Fruit fly (Drosophila melanogaster): Measurements from ENCODE around the gene CG14937.

The CG14937 gene

dm6 chr2L:11813665-11814087, 19.8 kb upstream of the CG14937 start, which contains the start of gene CycY (continued):
- TF ChIP-seq twi (tag; optimal IDR thresholded peaks at IDR 0.05) (no peak), al (GFP tag; IDR thresholded peaks at IDR 0.05) (no peak), Sox100B (GFP tag; optimal IDR thresholded peaks at IDR 0.05) (no peak), Ptx1 (GFP tag; IDR thresholded peaks at IDR 0.05) (no peak), btn (GFP tag; optimal IDR thresholded peaks at IDR 0.05) (no peak), usp (GFP tag; optimal IDR thresholded peaks at IDR 0.05) (no peak), E2f2 (GFP tag; IDR thresholded peaks at IDR 0.05) (peak; percentile 94), Ets65A (GFP tag) (no peak), CG6854 (GFP tag; optimal IDR thresholded peaks at IDR 0.05) (no peak), CG18262 (tag; optimal IDR thresholded peaks at IDR 0.05) (peak; percentile 36), ind (GFP tag; optimal IDR thresholded peaks at IDR 0.05) (no peak), psq (GFP tag; optimal IDR thresholded peaks at IDR 0.05) (no peak), CG10959 (GFP tag; IDR thresholded peaks at IDR 0.05) (no peak), org-1 (GFP tag; optimal IDR thresholded peaks at IDR 0.05) (no peak), tap (tag; optimal IDR thresholded peaks at IDR 0.05) (no peak), br (optimal IDR thresholded peaks at IDR 0.05) (no peak), tup (GFP tag; optimal IDR thresholded peaks at IDR 0.05) (no peak), Hand (GFP tag; optimal IDR thresholded peaks at IDR 0.05) (no peak), gt (GFP tag; IDR thresholded peaks at IDR 0.05) (no peak), ara (GFP tag; IDR thresholded peaks at IDR 0.05) (no peak), pum (GFP tag; optimal IDR thresholded peaks at IDR 0.05) (no peak), Eip74EF (GFP tag; optimal IDR thresholded peaks at IDR 0.05) (no peak), kni (GFP tag; optimal IDR thresholded peaks at IDR 0.05) (no peak), ase (GFP tag; IDR thresholded peaks at IDR 0.05) (no peak), Dip2 (GFP tag; IDR thresholded peaks at IDR 0.05) (no peak), tx (GFP tag; optimal IDR thresholded peaks at IDR 0.05) (no peak), Tbp (GFP tag; optimal IDR thresholded peaks at IDR 0.05) (no peak), Mad (GFP tag; optimal IDR thresholded peaks at IDR 0.05) (no peak), Jarid2 (GFP tag; optimal IDR thresholded peaks at IDR 0.05) (no peak), schlank (tag; optimal IDR thresholded peaks at IDR 0.05) (no peak), CG12744 (GFP tag; optimal IDR thresholded peaks at IDR 0.05) (no peak), CG3163 (GFP tag; optimal IDR thresholded peaks at IDR 0.05) (no peak), CG8944 (GFP tag; optimal IDR thresholded peaks at IDR 0.05) (no peak), CG2712 (tag; optimal IDR thresholded peaks at IDR 0.05) (peak; percentile 67), CG11247 (GFP tag; IDR thresholded peaks at IDR 0.05) (no peak), fu2 (GFP tag; optimal IDR thresholded peaks at IDR 0.05) (no peak), Trl (optimal IDR thresholded peaks at IDR 0.05) (no peak), Trl (GFP tag; optimal IDR thresholded peaks at IDR 0.05) (no peak), CG18764 (GFP tag; optimal IDR thresholded peaks at IDR 0.05) (no peak), CG8281 (tag; optimal IDR thresholded peaks at IDR 0.05) (no peak), ATbp (GFP tag; optimal IDR thresholded peaks at IDR 0.05) (no peak), CG10209 (GFP tag; optimal IDR thresholded peaks at IDR 0.05) (no peak), Scr (GFP tag; IDR thresholded peaks at IDR 0.05; ENCODE audit: partially characterized antibody) (peak; percentile 79), ato (GFP tag; IDR thresholded peaks at IDR 0.05; ENCODE audit: partially characterized antibody) (0 out of 2 replicates have a peak, but pooled peaks have one; percentile 35), CG8924 (tag; optimal IDR thresholded peaks at IDR 0.05) (peak; percentile 33), D (optimal IDR thresholded peaks at IDR 0.05) (no peak), D (GFP tag; optimal IDR thresholded peaks at IDR 0.05) (no peak), Bdp1 (GFP tag; optimal IDR thresholded peaks at IDR 0.05) (no peak), ttk (GFP tag; IDR thresholded peaks at IDR 0.05) (no peak), CG15479 (GFP tag; optimal IDR thresholded peaks at IDR 0.05) (no peak), dm (GFP tag; optimal IDR thresholded peaks at IDR 0.05) (no peak), Opbp (GFP tag; IDR thresholded peaks at IDR 0.05; ENCODE audit: partially characterized antibody) (peak; percentile 65; the same call in 2 of the 3 replicates), CG10431 (GFP tag; optimal IDR thresholded peaks at IDR 0.05) (no peak)
